Fruit fly (Drosophila melanogaster): ENCODE measurements around the gene Ald1.

Gene Ald1

dm6 chr3R:26238945-26239344, 22.4 kb downstream of the Ald1 start (continued):
- TF ChIP-seq CG18476 (GFP tag; optimal IDR thresholded peaks at IDR 0.05): peak; percentile 15
- peak; percentile 24 for TF ChIP-seq Fer2 (tag; optimal IDR thresholded peaks at IDR 0.05)
- no peak for TF ChIP-seq Trl (optimal IDR thresholded peaks at IDR 0.05)
- TF ChIP-seq Trl (GFP tag; optimal IDR thresholded peaks at IDR 0.05): peak; percentile 63
- TF ChIP-seq HLH54F (GFP tag; optimal IDR thresholded peaks at IDR 0.05): peak; percentile 14
- TF ChIP-seq ham (GFP tag; IDR thresholded peaks at IDR 0.05): no peak
- peak; percentile 39 for TF ChIP-seq Jarid2 (GFP tag; optimal IDR thresholded peaks at IDR 0.05)
- no peak for TF ChIP-seq kni (GFP tag; optimal IDR thresholded peaks at IDR 0.05)
- peak; percentile 73 for TF ChIP-seq CG2678 (tag; optimal IDR thresholded peaks at IDR 0.05)
- peak; percentile 5 for TF ChIP-seq zfh2 (GFP tag; optimal IDR thresholded peaks at IDR 0.05)
- TF ChIP-seq mirr (GFP tag; optimal IDR thresholded peaks at IDR 0.05): peak; percentile 72
- no peak for TF ChIP-seq CG15601 (tag; optimal IDR thresholded peaks at IDR 0.05)
- TF ChIP-seq CG7556 (GFP tag; optimal IDR thresholded peaks at IDR 0.05): peak; percentile 43
- no peak for TF ChIP-seq Antp (GFP tag; optimal IDR thresholded peaks at IDR 0.05)
- TF ChIP-seq Fer1 (GFP tag; optimal IDR thresholded peaks at IDR 0.05): peak; percentile 74
- peak; percentile 45; the same call in 1 of the 3 replicates for TF ChIP-seq dysf (GFP tag; IDR thresholded peaks at IDR 0.05)
- TF ChIP-seq Hr39 (optimal IDR thresholded peaks at IDR 0.05): no peak
- peak; percentile 89 for TF ChIP-seq sens (GFP tag)
- no peak for TF ChIP-seq btn (GFP tag; optimal IDR thresholded peaks at IDR 0.05)
- no peak for TF ChIP-seq repo (GFP tag; optimal IDR thresholded peaks at IDR 0.05)
- no peak for TF ChIP-seq ftz-f1 (GFP tag; optimal IDR thresholded peaks at IDR 0.05)
- TF ChIP-seq CG7839 (tag; optimal IDR thresholded peaks at IDR 0.05): peak; percentile 3
- TF ChIP-seq crp (GFP tag; optimal IDR thresholded peaks at IDR 0.05): no peak
- TF ChIP-seq CG15696 (tag; optimal IDR thresholded peaks at IDR 0.05): no peak
- TF ChIP-seq CG13424 (tag; optimal IDR thresholded peaks at IDR 0.05): peak; percentile 13
- no peak for TF ChIP-seq CG2889 (GFP tag; IDR thresholded peaks at IDR 0.05)
- peak; percentile 17 for TF ChIP-seq trh (GFP tag; optimal IDR thresholded peaks at IDR 0.05)
- peak; percentile 69 for TF ChIP-seq CG15514 (GFP tag; optimal IDR thresholded peaks at IDR 0.05)
- peak; percentile 12 for TF ChIP-seq Atf3 (GFP tag; optimal IDR thresholded peaks at IDR 0.05)
- TF ChIP-seq CG34422 (GFP tag; IDR thresholded peaks at IDR 0.05): no peak
- no peak for TF ChIP-seq HLHmδ (GFP tag; optimal IDR thresholded peaks at IDR 0.05)
- peak; percentile 15 for TF ChIP-seq oc (tag; optimal IDR thresholded peaks at IDR 0.05)
- TF ChIP-seq CG15479 (GFP tag; optimal IDR thresholded peaks at IDR 0.05): no peak
- peak; percentile 36 for TF ChIP-seq her (GFP tag; optimal IDR thresholded peaks at IDR 0.05)
- TF ChIP-seq Stat92E (GFP tag; optimal IDR thresholded peaks at IDR 0.05): no peak
- TF ChIP-seq CG33557 (GFP tag; optimal IDR thresholded peaks at IDR 0.05): no peak
- no peak for TF ChIP-seq CG43689 (GFP tag; IDR thresholded peaks at IDR 0.05)
- peak; percentile 31 for TF ChIP-seq maf-S (GFP tag; optimal IDR thresholded peaks at IDR 0.05)
- TF ChIP-seq Oli (tag; optimal IDR thresholded peaks at IDR 0.05): peak; percentile 15
- no peak for TF ChIP-seq br (optimal IDR thresholded peaks at IDR 0.05)
- TF ChIP-seq CG17359 (tag; optimal IDR thresholded peaks at IDR 0.05): peak; percentile 53
- TF ChIP-seq amos (GFP tag; IDR thresholded peaks at IDR 0.05; ENCODE audit: partially characterized antibody): no peak
- TF ChIP-seq Spps (tag; optimal IDR thresholded peaks at IDR 0.05): no peak
- no peak for TF ChIP-seq lola (GFP tag; optimal IDR thresholded peaks at IDR 0.05)
- TF ChIP-seq Doc2 (GFP tag; IDR thresholded peaks at IDR 0.05): no peak
- no peak for TF ChIP-seq Kr (GFP tag; optimal IDR thresholded peaks at IDR 0.05)
- TF ChIP-seq shn (GFP tag; optimal IDR thresholded peaks at IDR 0.05): no peak
- no peak for TF ChIP-seq nerfin-1 (tag; optimal IDR thresholded peaks at IDR 0.05)
- no peak for TF ChIP-seq en (GFP tag; optimal IDR thresholded peaks at IDR 0.05)
- TF ChIP-seq CG11504 (tag; optimal IDR thresholded peaks at IDR 0.05): peak; percentile 57
- TF ChIP-seq kah (GFP tag; optimal IDR thresholded peaks at IDR 0.05): peak; percentile 1
